Worm (Caenorhabditis elegans) whole organism, L2 larva: ENCODE results near the gene dyf-6.

ENCODE experiments used
- F13H6.1 ChIP-seq: sonication (generic microtip); optimal IDR thresholded peaks from 2 replicates; lab custom pipeline; 2016; ENCODE audit warnings: missing genetic modification characterization, missing compliant biosample characterization
- elt-3 ChIP-seq: sonication (generic microtip); optimal IDR thresholded peaks from 2 replicates; lab custom pipeline; 2017; ENCODE audit warnings: missing biosample characterization, missing genetic modification characterization
- lin-39 ChIP-seq: fragments of 150-350 bp; optimal IDR thresholded peaks from 2 replicates; lab custom pipeline; 2014; ENCODE audit warnings: missing biosample characterization, missing genetic modification reagents, missing genetic modification characterization
- mbf-1 ChIP-seq: sonication (generic microtip); optimal IDR thresholded peaks from 2 replicates; lab custom pipeline; 2017; ENCODE audit warnings: missing biosample characterization, missing genetic modification characterization
- nhr-11 ChIP-seq: fragments of 150-350 bp; optimal IDR thresholded peaks from 2 replicates; lab custom pipeline; 2014; ENCODE audit warnings: missing biosample characterization, missing genetic modification characterization
- nhr-12 ChIP-seq: fragments of 150-350 bp; optimal IDR thresholded peaks from 2 replicates; lab custom pipeline; 2014; ENCODE audit warnings: missing biosample characterization, missing genetic modification characterization
- nhr-21 ChIP-seq: fragments of 150-350 bp; optimal IDR thresholded peaks from 2 replicates; lab custom pipeline; 2014; ENCODE audit warnings: missing biosample characterization, missing genetic modification characterization
- nhr-237 ChIP-seq: fragments of 150-350 bp; optimal IDR thresholded peaks from 2 replicates; lab custom pipeline; 2014; ENCODE audit warnings: missing biosample characterization, missing genetic modification characterization
- nhr-6 ChIP-seq: fragments of 150-350 bp; optimal IDR thresholded peaks from 2 replicates; lab custom pipeline; 2014; ENCODE audit warnings: missing biosample characterization, missing genetic modification characterization
- skn-1 ChIP-seq: sonication (generic microtip); optimal IDR thresholded peaks from 2 replicates; lab custom pipeline; 2017; ENCODE audit warnings: missing biosample characterization, missing genetic modification characterization
- snpc-4 ChIP-seq: fragments of 150-350 bp; optimal IDR thresholded peaks from 2 replicates; lab custom pipeline; 2014; ENCODE audit warnings: missing biosample characterization, missing genetic modification characterization
- unc-39 ChIP-seq: fragments of 150-350 bp; optimal IDR thresholded peaks from 2 replicates; lab custom pipeline; 2014; ENCODE audit warnings: missing biosample characterization, missing genetic modification characterization
- ztf-11 ChIP-seq: sonication (generic microtip); optimal IDR thresholded peaks from 2 replicates; lab custom pipeline; 2017; ENCODE audit warnings: missing biosample characterization, missing genetic modification characterization

DNA sequence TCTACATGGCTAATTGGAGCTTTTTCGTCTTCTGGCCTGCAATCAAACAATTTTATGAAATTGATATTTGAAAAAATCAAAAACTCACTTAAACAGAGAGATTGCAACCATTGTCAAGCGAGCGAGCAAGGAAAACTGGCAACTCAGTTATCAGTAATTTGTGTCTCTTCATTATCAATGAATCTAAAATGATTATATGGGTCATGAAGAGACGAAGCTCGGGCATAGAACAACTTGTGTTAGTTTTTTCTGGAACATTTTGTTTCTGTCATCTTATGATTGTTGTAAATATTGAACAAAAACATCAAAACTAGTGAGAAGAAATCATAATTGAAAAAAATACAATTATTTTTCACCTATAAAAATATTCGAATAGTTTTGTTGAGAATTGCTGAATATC is 45.3 kb downstream of the dyf-6 start, which contains the start of gene R07E3.1:
- TF ChIP-seq unc-39 (tag; lab: Kevin White, UChicago), result no peak
- TF ChIP-seq mbf-1 (tag; lab: Kevin White, UChicago), result no peak
- TF ChIP-seq nhr-12, result no peak
- TF ChIP-seq nhr-11 (tag; lab: Kevin White, UChicago), result no peak
- no peak for TF ChIP-seq F13H6.1
- TF ChIP-seq nhr-6 (tag; lab: Kevin White, UChicago), result no peak
- no peak for TF ChIP-seq ztf-11 (tag; lab: Kevin White, UChicago)
- TF ChIP-seq nhr-237 (tag; lab: Kevin White, UChicago), result no peak
- no peak for TF ChIP-seq snpc-4 (tag; lab: Kevin White, UChicago)
- no peak for TF ChIP-seq nhr-21
- TF ChIP-seq skn-1 (tag; lab: Kevin White, UChicago), result no peak
- TF ChIP-seq elt-3, result no peak
- TF ChIP-seq lin-39 (tag; lab: Kevin White, UChicago), result no peak
